Fruit fly (Drosophila melanogaster) whole organism, embryonic: Measurements from ENCODE around the gene tth.
A peak's percentile ranks its signal among the peaks of the same experiment; 100 is the strongest.

Source experiments
- Adf1 ChIP-seq: fragments of 200-800 bp; sonication (Bioruptor generic); IDR thresholded peaks from 2 replicates; pipeline ENCODE4 v1.3.6; 2022; ENCODE audit warnings: missing biosample characterization, missing genetic modification characterization
- Atf6 ChIP-seq: fragments of 200-800 bp; sonication (Bioruptor generic); IDR thresholded peaks from 2 replicates; pipeline ENCODE4 v1.3.6; 2022; ENCODE audit warnings: missing biosample characterization, missing genetic modification characterization
- B-H2 ChIP-seq: fragments of 200-800 bp; sonication (Bioruptor generic); optimal IDR thresholded peaks from 2 replicates; lab custom pipeline; 2018; ENCODE audit warnings: missing biosample characterization, mild to moderate bottlenecking, missing genetic modification characterization
- CG11560 ChIP-seq: fragments of 200-800 bp; sonication (Bioruptor generic); IDR thresholded peaks from 3 replicates; pipeline ENCODE4 v1.3.6; 2022; ENCODE audit warnings: missing biosample characterization, missing genetic modification characterization
- CG1233 ChIP-seq: fragments of 200-800 bp; sonication (Bioruptor generic); optimal IDR thresholded peaks from 4 replicates; lab custom pipeline; 2018; ENCODE audit warnings: missing biosample characterization, mild to moderate bottlenecking, missing genetic modification characterization
- CG12942 ChIP-seq: fragments of 200-800 bp; sonication (Bioruptor generic); optimal IDR thresholded peaks from 3 replicates; lab custom pipeline; 2016; ENCODE audit warnings: missing biosample characterization, missing genetic modification characterization
- CG13123 ChIP-seq: fragments of 200-800 bp; sonication (Bioruptor generic); optimal IDR thresholded peaks from 2 replicates; lab custom pipeline; 2016; ENCODE audit warnings: missing biosample characterization, missing genetic modification characterization
- CG15011 ChIP-seq: fragments of 200-800 bp; sonication (Bioruptor generic); optimal IDR thresholded peaks from 3 replicates; lab custom pipeline; 2018; ENCODE audit warnings: missing biosample characterization, mild to moderate bottlenecking, missing genetic modification characterization
- CG1603 ChIP-seq: fragments of 200-800 bp; sonication (Bioruptor generic); optimal IDR thresholded peaks from 2 replicates; lab custom pipeline; 2019; ENCODE audit warnings: missing biosample characterization, mild to moderate bottlenecking, missing genetic modification characterization, moderate library complexity
- CG16863 ChIP-seq: fragments of 200-800 bp; sonication (Bioruptor generic); optimal IDR thresholded peaks from 3 replicates; lab custom pipeline; 2016; ENCODE audit warnings: missing biosample characterization, missing genetic modification characterization
- CG18262 ChIP-seq: fragments of 200-800 bp; optimal IDR thresholded peaks from 3 replicates; lab custom pipeline; 2019; ENCODE audit warnings: missing biosample characterization, mild to moderate bottlenecking, missing genetic modification characterization, moderate library complexity
- CG2875 ChIP-seq: fragments of 200-800 bp; sonication (Bioruptor generic); optimal IDR thresholded peaks from 2 replicates; lab custom pipeline; 2017; ENCODE audit warnings: missing biosample characterization, mild to moderate bottlenecking, missing genetic modification characterization, missing genetic modification reagents
- CG32772 ChIP-seq: fragments of 200-800 bp; sonication (Bioruptor generic); IDR thresholded peaks from 2 replicates; pipeline ENCODE4 v1.3.6; 2022; ENCODE audit warnings: missing biosample characterization, missing genetic modification characterization
- CG33213 ChIP-seq: fragments of 200-800 bp; sonication (Bioruptor generic); optimal IDR thresholded peaks from 3 replicates; lab custom pipeline; 2016; ENCODE audit warnings: missing biosample characterization, missing genetic modification characterization
- CG33557 ChIP-seq: fragments of 200-800 bp; sonication (Bioruptor generic); optimal IDR thresholded peaks from 2 replicates; lab custom pipeline; 2019; ENCODE audit warnings: missing biosample characterization, mild to moderate bottlenecking, missing genetic modification characterization, moderate library complexity
- CG3838 ChIP-seq: fragments of 200-800 bp; sonication (Bioruptor generic); optimal IDR thresholded peaks from 3 replicates; lab custom pipeline; 2016; ENCODE audit warnings: missing biosample characterization, missing genetic modification characterization
- CG3847 ChIP-seq: fragments of 200-800 bp; sonication (Bioruptor generic); IDR thresholded peaks from 2 replicates; pipeline ENCODE4 v1.3.6; 2022; ENCODE audit warnings: missing biosample characterization, missing genetic modification characterization
- CG4404 ChIP-seq: fragments of 200-800 bp; sonication (Bioruptor generic); IDR thresholded peaks from 2 replicates; pipeline ENCODE4 v1.3.6; 2022; ENCODE audit warnings: missing biosample characterization, missing genetic modification characterization
- CG6765 ChIP-seq: fragments of 200-800 bp; sonication (Bioruptor generic); optimal IDR thresholded peaks from 3 replicates; lab custom pipeline; 2017; ENCODE audit warnings: missing biosample characterization, mild to moderate bottlenecking, missing genetic modification characterization
- CG7271 ChIP-seq: fragments of 200-800 bp; sonication (Bioruptor generic); optimal IDR thresholded peaks from 2 replicates; lab custom pipeline; 2018; ENCODE audit warnings: missing biosample characterization, mild to moderate bottlenecking, missing genetic modification characterization, moderate library complexity
- CG7745 ChIP-seq: fragments of 200-800 bp; sonication (Bioruptor generic); optimal IDR thresholded peaks from 2 replicates; lab custom pipeline; 2018; ENCODE audit warnings: missing biosample characterization, mild to moderate bottlenecking, missing genetic modification characterization, moderate library complexity
- CG9437 ChIP-seq: fragments of 200-800 bp; sonication (Bioruptor generic); optimal IDR thresholded peaks from 2 replicates; lab custom pipeline; 2018; ENCODE audit warnings: missing biosample characterization, mild to moderate bottlenecking, missing genetic modification characterization
- D19B ChIP-seq: fragments of 200-800 bp; sonication (Bioruptor generic); optimal IDR thresholded peaks from 2 replicates; lab custom pipeline; 2017; ENCODE audit warnings: missing biosample characterization, mild to moderate bottlenecking, missing genetic modification characterization
- Deaf1 ChIP-seq: fragments of 200-800 bp; optimal IDR thresholded peaks from 3 replicates; lab custom pipeline; 2019; ENCODE audit warnings: missing biosample characterization, mild to moderate bottlenecking, missing genetic modification characterization, moderate library complexity
- HHEX ChIP-seq: fragments of 200-800 bp; sonication (Bioruptor generic); optimal IDR thresholded peaks from 3 replicates; lab custom pipeline; 2017; ENCODE audit warnings: missing biosample characterization, mild to moderate bottlenecking, missing genetic modification characterization, missing genetic modification reagents
- Mes4 ChIP-seq: fragments of 200-800 bp; sonication (Bioruptor generic); optimal IDR thresholded peaks from 2 replicates; lab custom pipeline; 2016; ENCODE audit warnings: missing biosample characterization, missing genetic modification characterization
- NFAT ChIP-seq: fragments of 200-800 bp; sonication (Bioruptor generic); IDR thresholded peaks from 2 replicates; pipeline ENCODE4 v1.3.6; 2022; ENCODE audit warnings: missing biosample characterization, missing genetic modification characterization
- Six4 ChIP-seq: fragments of 200-800 bp; sonication (Bioruptor generic); optimal IDR thresholded peaks from 2 replicates; lab custom pipeline; 2016; ENCODE audit warnings: missing biosample characterization, missing genetic modification characterization
- Sry-β ChIP-seq: fragments of 200-800 bp; sonication (Bioruptor generic); optimal IDR thresholded peaks from 2 replicates; lab custom pipeline; 2018; ENCODE audit warnings: missing biosample characterization, mild to moderate bottlenecking, missing genetic modification characterization, moderate library complexity
- YL-1 ChIP-seq: fragments of 200-800 bp; sonication (Bioruptor generic); optimal IDR thresholded peaks from 3 replicates; lab custom pipeline; 2017; ENCODE audit warnings: missing biosample characterization, mild to moderate bottlenecking, missing genetic modification characterization
- abd-A ChIP-seq: fragments of 200-800 bp; sonication (Bioruptor generic); optimal IDR thresholded peaks from 3 replicates; lab custom pipeline; 2019; ENCODE audit warnings: missing biosample characterization, mild to moderate bottlenecking, missing genetic modification characterization, moderate library complexity
- bcd ChIP-seq: fragments of 200-800 bp; sonication (Bioruptor generic); optimal IDR thresholded peaks from 2 replicates; lab custom pipeline; 2017; ENCODE audit warnings: missing biosample characterization, mild to moderate bottlenecking, missing genetic modification characterization
- croc ChIP-seq: fragments of 200-800 bp; sonication (Bioruptor generic); conservative IDR thresholded peaks from 3 replicates; pipeline ENCODE4 v1.3.6; 2022; ENCODE audit warnings: missing biosample characterization, missing genetic modification characterization
- disco-r ChIP-seq: fragments of 200-800 bp; sonication (Bioruptor generic); optimal IDR thresholded peaks from 2 replicates; lab custom pipeline; 2016; ENCODE audit warnings: missing biosample characterization, missing genetic modification characterization
- dpn ChIP-seq, 2 experiments: fragments of 200-800 bp; sonication (Bioruptor generic); optimal IDR thresholded peaks; 3 replicates each; lab custom pipeline; 2016; ENCODE audit warnings: missing biosample characterization in 2 of 2, missing genetic modification characterization in 2 of 2
- dysf ChIP-seq: fragments of 200-800 bp; sonication (Bioruptor generic); IDR thresholded peaks from 3 replicates; pipeline ENCODE4 v1.3.6; 2022; ENCODE audit warnings: missing biosample characterization, missing genetic modification characterization
- gce ChIP-seq: fragments of 200-800 bp; sonication (Bioruptor generic); IDR thresholded peaks from 3 replicates; pipeline ENCODE4 v1.3.6; 2022; ENCODE audit warnings: missing biosample characterization, missing genetic modification characterization
- hbn ChIP-seq: fragments of 200-800 bp; sonication (Bioruptor generic); IDR thresholded peaks from 2 replicates; pipeline ENCODE4 v1.3.6; 2022; ENCODE audit warnings: missing biosample characterization, missing genetic modification characterization; ENCODE audit not compliant: partially characterized antibody
- lab ChIP-seq: fragments of 200-800 bp; sonication (Bioruptor generic); optimal IDR thresholded peaks from 3 replicates; lab custom pipeline; 2017; ENCODE audit warnings: missing biosample characterization, missing genetic modification characterization, mild to moderate bottlenecking, moderate library complexity, missing genetic modification reagents
- nerfin-2 ChIP-seq: fragments of 200-800 bp; sonication (Bioruptor generic); IDR thresholded peaks from 2 replicates; pipeline ENCODE4 v1.3.6; 2022; ENCODE audit warnings: missing biosample characterization, missing genetic modification characterization; ENCODE audit not compliant: partially characterized antibody
- pb ChIP-seq: fragments of 200-800 bp; sonication (Bioruptor generic); optimal IDR thresholded peaks from 3 replicates; lab custom pipeline; 2016; ENCODE audit warnings: missing biosample characterization, missing genetic modification characterization
- pum ChIP-seq: fragments of 200-800 bp; sonication (Bioruptor generic); optimal IDR thresholded peaks from 2 replicates; lab custom pipeline; 2016; ENCODE audit warnings: missing biosample characterization, missing genetic modification characterization
- ro ChIP-seq: fragments of 200-800 bp; sonication (Bioruptor generic); IDR thresholded peaks from 2 replicates; pipeline ENCODE4 v1.3.6; 2022; ENCODE audit warnings: missing biosample characterization, missing genetic modification characterization
- sens-2 ChIP-seq: fragments of 200-800 bp; sonication (Bioruptor generic); IDR thresholded peaks from 2 replicates; pipeline ENCODE4 v1.3.6; 2022; ENCODE audit warnings: missing biosample characterization, missing genetic modification characterization
- tap ChIP-seq: fragments of 200-800 bp; optimal IDR thresholded peaks from 3 replicates; lab custom pipeline; 2019; ENCODE audit warnings: missing biosample characterization, mild to moderate bottlenecking, missing genetic modification characterization, moderate library complexity
- tio ChIP-seq: fragments of 200-800 bp; sonication (Bioruptor generic); optimal IDR thresholded peaks from 2 replicates; lab custom pipeline; 2017; ENCODE audit warnings: missing biosample characterization, missing genetic modification characterization, inconsistent platforms
- trem ChIP-seq: fragments of 200-800 bp; optimal IDR thresholded peaks from 3 replicates; lab custom pipeline; 2019; ENCODE audit warnings: missing biosample characterization, mild to moderate bottlenecking, missing genetic modification characterization, moderate library complexity
- tup ChIP-seq: fragments of 200-800 bp; sonication (Bioruptor generic); optimal IDR thresholded peaks from 2 replicates; lab custom pipeline; 2016; ENCODE audit warnings: missing biosample characterization, mild to moderate bottlenecking, missing genetic modification characterization, moderate library complexity
- vnd ChIP-seq: fragments of 200-800 bp; sonication (Bioruptor generic); IDR thresholded peaks from 3 replicates; pipeline ENCODE4 v1.3.6; 2022; ENCODE audit warnings: missing biosample characterization, missing genetic modification characterization; ENCODE audit not compliant: partially characterized antibody

Gene tth

DNA sequence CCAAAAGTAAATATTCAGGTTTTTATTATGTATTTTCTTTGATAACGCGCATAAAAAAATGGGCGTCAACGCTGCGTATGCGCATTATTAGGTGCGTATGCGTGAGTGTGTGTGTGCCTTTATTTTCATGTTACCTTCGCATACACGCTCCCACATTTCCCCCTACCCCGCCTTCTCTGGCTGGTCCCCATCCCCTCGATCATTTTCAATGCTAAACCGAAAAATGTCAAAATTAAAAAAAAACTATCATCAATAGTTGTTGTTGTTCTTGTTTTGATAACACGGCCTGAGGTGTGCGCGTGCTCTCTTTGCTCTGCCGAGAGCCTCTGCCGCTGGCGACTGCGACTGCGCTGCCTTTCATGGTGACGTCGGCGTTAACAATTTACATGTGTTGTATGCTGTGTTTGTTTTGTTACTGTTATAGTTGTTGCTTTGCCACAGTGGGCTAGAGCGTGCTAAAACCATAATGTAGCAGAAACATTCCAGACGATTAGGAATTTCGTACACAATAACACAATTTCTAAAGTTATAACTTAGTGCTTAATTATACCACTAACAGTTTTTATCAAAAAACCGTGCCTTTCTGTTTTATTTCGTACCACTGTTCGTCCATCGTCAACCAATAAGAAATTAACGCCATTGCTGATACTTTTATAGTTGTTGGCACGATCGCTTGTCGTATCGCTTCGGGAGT lies 23.8 kb upstream of the tth start (continued):
- TF ChIP-seq CG18262 (tag; lab: Kevin White, UChicago) (peak; percentile 99), NFAT (GFP tag; lab: Robert Waterston, UW) (peak; percentile 100), lab (GFP tag; lab: Kevin White, UChicago) (peak; percentile 99), pb (peak; percentile 99), pum (GFP tag; lab: Kevin White, UChicago) (peak; percentile 98), CG9437 (peak; percentile 93), CG2875 (GFP tag; lab: Kevin White, UChicago) (peak; percentile 98), dysf (GFP tag; lab: Robert Waterston, UW) (peak; percentile 99), dpn (GFP tag; optimal IDR thresholded peaks at IDR 0.05; lab: Kevin White, UChicago) (peak; percentile 99), CG15011 (peak; percentile 97), CG16863 (GFP tag; lab: Kevin White, UChicago) (peak; percentile 99), CG12942 (GFP tag; lab: Kevin White, UChicago) (peak; percentile 97), Mes4 (GFP tag; lab: Kevin White, UChicago) (peak; percentile 99), ro (GFP tag; lab: Robert Waterston, UW) (peak; percentile 96), nerfin-2 (GFP tag; lab: Robert Waterston, UW) (peak; percentile 82), disco-r (peak; percentile 98), sens-2 (GFP tag; lab: Robert Waterston, UW) (peak; percentile 98), tap (tag; lab: Kevin White, UChicago) (peak; percentile 99), CG1603 (tag; lab: Kevin White, UChicago) (peak; percentile 99), CG7271 (tag; lab: Kevin White, UChicago) (peak; percentile 94), bcd (GFP tag; lab: Kevin White, UChicago) (peak; percentile 98), hbn (GFP tag; lab: Robert Waterston, UW) (no peak; the same call in 1 of the 2 replicates), D19B (GFP tag; lab: Kevin White, UChicago) (peak; percentile 93), CG4404 (peak; percentile 96), HHEX (GFP tag; lab: Kevin White, UChicago) (peak; percentile 99), CG33213 (GFP tag; lab: Kevin White, UChicago) (peak; percentile 99), trem (tag; lab: Kevin White, UChicago) (peak; percentile 94), CG7745 (tag; lab: Kevin White, UChicago) (peak; percentile 74), YL-1 (peak; percentile 96), tup (GFP tag; lab: Kevin White, UChicago) (peak; percentile 98), Atf6 (GFP tag; lab: Robert Waterston, UW) (peak; percentile 99), B-H2 (peak; percentile 93), CG3847 (peak; percentile 99), CG13123 (GFP tag; lab: Kevin White, UChicago) (peak; percentile 97), Adf1 (peak; percentile 96), Deaf1 (tag; lab: Kevin White, UChicago) (peak; percentile 99), CG6765 (GFP tag; lab: Kevin White, UChicago) (peak; percentile 96), abd-A (peak; percentile 99), CG1233 (GFP tag; lab: Kevin White, UChicago) (peak; percentile 98), Sry-β (GFP tag; lab: Kevin White, UChicago) (peak; percentile 72), tio (peak; percentile 97), gce (GFP tag; lab: Robert Waterston, UW) (peak; percentile 99), croc (GFP tag; lab: Robert Waterston, UW) (peak; percentile 97), CG11560 (tag; lab: Robert Waterston, UW) (peak; percentile 93), CG3838 (peak; percentile 97), Six4 (GFP tag; lab: Kevin White, UChicago) (peak; percentile 98), vnd (GFP tag; lab: Robert Waterston, UW) (peak; percentile 44; the same call in 1 of the 3 replicates), CG32772 (GFP tag; lab: Robert Waterston, UW) (peak; percentile 99), CG33557 (peak; percentile 86)
